Worm (Caenorhabditis elegans) whole organism, late embryonic: Measurements from ENCODE around the gene Y38F1A.8.

Experiments
- che-1 ChIP-seq: sonication (generic microtip); optimal IDR thresholded peaks from 2 replicates; lab custom pipeline; 2016; ENCODE audit warnings: mild to moderate bottlenecking, missing genetic modification characterization, missing compliant biosample characterization
- dve-1 ChIP-seq: sonication (generic microtip); optimal IDR thresholded peaks from 2 replicates; lab custom pipeline; 2017; ENCODE audit warnings: antibody characterized with exemption, mild to moderate bottlenecking, missing genetic modification characterization, missing compliant biosample characterization
- pha-4 ChIP-seq: fragments of 150-350 bp; optimal IDR thresholded peaks from 2 replicates; lab custom pipeline; 2018; ENCODE audit warnings: missing biosample characterization, missing genetic modification reagents, missing genetic modification characterization
- sox-2 ChIP-seq: fragments of 200-800 bp; sonication (Bioruptor generic); IDR thresholded peaks from 2 replicates; pipeline ENCODE4 v1.3.6; 2022; ENCODE audit warnings: missing genetic modification reagents, missing genetic modification characterization, missing compliant biosample characterization

- TF ChIP-seq pha-4 (no peak), sox-2 (GFP tag; lab: Robert Waterston, UW) (no peak), dve-1 (tag; lab: Kevin White, UChicago) (no peak), che-1 (no peak)
Measured at ce11 chrII:12969622-12970021, 31.0 kb downstream of the Y38F1A.8 start, which contains the start of gene Y38F1A.4.
